Worm (Caenorhabditis elegans) whole organism, early embryonic: Measurements from ENCODE around the gene Y37D8A.26.
A peak's percentile ranks its signal among the peaks of the same experiment; 100 is the strongest.

ENCODE experiments used
- B0310.2 ChIP-seq: sonication (generic microtip); optimal IDR thresholded peaks from 2 replicates; lab custom pipeline; 2016; ENCODE audit warnings: mild to moderate bottlenecking, missing genetic modification characterization, missing compliant biosample characterization
- F13C5.2 ChIP-seq: sonication (generic microtip); optimal IDR thresholded peaks from 2 replicates; lab custom pipeline; 2017; ENCODE audit warnings: mild to moderate bottlenecking, missing genetic modification characterization, inconsistent platforms, missing compliant biosample characterization
- aly-1 ChIP-seq: sonication (generic microtip); optimal IDR thresholded peaks from 2 replicates; lab custom pipeline; 2016; ENCODE audit warnings: missing genetic modification characterization, missing compliant biosample characterization
- ama-1 ChIP-seq: fragments of 150-350 bp; optimal IDR thresholded peaks from 2 replicates; lab custom pipeline; 2014
- ceh-13 ChIP-seq: fragments of 200-800 bp; sonication (Bioruptor generic); optimal IDR thresholded peaks from 2 replicates; lab custom pipeline; 2018; ENCODE audit warnings: mild to moderate bottlenecking, missing genetic modification characterization, missing compliant biosample characterization
- ceh-36 ChIP-seq: sonication (generic microtip); optimal IDR thresholded peaks from 2 replicates; lab custom pipeline; 2016; ENCODE audit warnings: missing genetic modification characterization, inconsistent platforms, missing compliant biosample characterization
- ets-7 ChIP-seq: sonication (generic microtip); optimal IDR thresholded peaks from 2 replicates; lab custom pipeline; 2016; ENCODE audit warnings: missing genotype, missing genetic modification characterization, missing compliant biosample characterization
- flt-1 ChIP-seq: fragments of 200-800 bp; sonication (Bioruptor generic); IDR thresholded peaks from 2 replicates; pipeline ENCODE4 v1.3.6; 2022; ENCODE audit warnings: missing genetic modification characterization, missing compliant biosample characterization
- hmbx-1 ChIP-seq: sonication (generic microtip); optimal IDR thresholded peaks from 2 replicates; lab custom pipeline; 2016; ENCODE audit warnings: mild to moderate bottlenecking, missing genetic modification characterization, missing compliant biosample characterization
- hmg-4 ChIP-seq: fragments of 200-800 bp; sonication (Bioruptor generic); optimal IDR thresholded peaks from 2 replicates; lab custom pipeline; 2018; ENCODE audit warnings: mild to moderate bottlenecking, missing genetic modification characterization, missing compliant biosample characterization
- hnd-1 ChIP-seq: sonication (generic microtip); optimal IDR thresholded peaks from 2 replicates; lab custom pipeline; 2016; ENCODE audit warnings: missing genetic modification characterization, missing compliant biosample characterization
- pes-1 ChIP-seq: fragments of 200-800 bp; sonication (Bioruptor generic); IDR thresholded peaks from 2 replicates; pipeline ENCODE4 v1.3.6; 2022; ENCODE audit warnings: missing genetic modification reagents, missing genetic modification characterization, missing compliant biosample characterization
- scrt-1 ChIP-seq: fragments of 200-800 bp; sonication (Bioruptor generic); IDR thresholded peaks from 2 replicates; pipeline ENCODE4 v1.3.6; 2022; ENCODE audit warnings: missing genetic modification characterization, missing compliant biosample characterization
- sea-1 ChIP-seq: fragments of 200-800 bp; sonication (Bioruptor generic); conservative IDR thresholded peaks from 2 replicates; pipeline ENCODE4 v1.3.6; 2022; ENCODE audit warnings: missing genetic modification characterization, missing compliant biosample characterization
- tbx-11 ChIP-seq: fragments of 200-800 bp; sonication (Bioruptor generic); IDR thresholded peaks from 2 replicates; pipeline ENCODE4 v1.3.6; 2022; ENCODE audit warnings: missing genetic modification characterization, missing compliant biosample characterization
- tbx-37 ChIP-seq: fragments of 200-800 bp; sonication (Bioruptor generic); conservative IDR thresholded peaks from 2 replicates; pipeline ENCODE4 v1.3.6; 2022; ENCODE audit warnings: missing genetic modification reagents, missing genetic modification characterization, missing compliant biosample characterization
- tra-4 ChIP-seq: sonication (generic microtip); optimal IDR thresholded peaks from 2 replicates; lab custom pipeline; 2017; ENCODE audit warnings: missing genetic modification characterization, missing compliant biosample characterization

The Y37D8A.26 gene

DNA sequence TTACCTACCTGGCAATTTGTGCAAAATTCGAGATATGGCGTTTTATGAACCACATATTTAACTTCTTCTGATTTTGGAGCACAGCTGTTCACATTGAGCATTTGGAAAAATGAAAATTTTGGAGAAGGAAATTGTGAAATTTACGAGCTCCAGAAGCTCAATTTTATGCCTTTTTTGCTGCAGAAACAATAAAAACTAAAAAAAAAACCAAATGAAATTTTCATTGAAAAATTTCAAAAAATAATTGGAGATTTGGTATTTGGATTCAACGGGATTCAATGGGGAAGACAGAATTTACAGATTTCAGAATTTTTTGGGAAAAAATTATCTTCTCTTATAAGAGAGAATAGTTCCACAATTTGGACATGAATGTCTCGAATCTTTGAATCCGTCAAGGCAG lies at the start of gene Y37D8A.26:
TSS of gene Y37D8A.26 (minus strand) at position 101 of the 400 bp plus-strand sequence.
- TF ChIP-seq ets-7 (no peak), pes-1 (no peak), ceh-13 (GFP tag; lab: Kevin White, UChicago) (no peak), sea-1 (GFP tag; lab: Robert Waterston, UW) (no peak), F13C5.2 (tag; lab: Kevin White, UChicago) (no peak), hmg-4 (GFP tag; lab: Kevin White, UChicago) (no peak), hmbx-1 (tag; lab: Kevin White, UChicago) (no peak), ceh-36 (tag; lab: Kevin White, UChicago) (no peak), tbx-11 (GFP tag; lab: Robert Waterston, UW) (no peak), flt-1 (GFP tag; lab: Robert Waterston, UW) (no peak), aly-1 (no peak), ama-1 (lab: Kevin White, UChicago) (no peak), B0310.2 (tag; lab: Kevin White, UChicago) (no peak), tbx-37 (GFP tag; lab: Robert Waterston, UW) (no peak), tra-4 (no peak), hnd-1 (no peak), scrt-1 (no peak)

DNA sequence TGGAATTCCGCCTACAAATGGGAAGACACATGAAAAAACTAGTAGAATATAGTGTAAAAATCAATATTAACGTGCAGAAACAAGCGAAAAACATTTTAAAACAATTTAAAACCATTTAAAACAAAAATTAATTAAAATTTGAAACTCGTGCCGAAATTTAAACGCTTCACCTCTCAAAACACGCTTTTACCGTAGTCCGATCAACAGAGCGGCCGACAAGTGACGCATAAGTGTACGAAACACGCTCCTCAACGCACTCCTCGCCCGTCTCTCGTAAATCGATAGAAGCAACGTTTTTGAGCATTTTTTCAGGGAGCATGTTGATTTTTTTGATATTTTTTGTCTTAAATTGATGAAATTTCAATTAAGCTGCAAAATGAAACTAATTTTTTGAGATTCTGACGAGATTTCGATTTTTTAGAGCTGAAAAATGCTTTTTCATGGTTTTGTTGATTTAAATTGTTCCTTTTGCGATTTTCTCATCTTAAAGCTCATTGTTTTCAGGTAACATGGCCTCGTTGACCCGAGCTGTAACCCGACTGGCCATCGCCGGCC lies 48.5 kb upstream of the Y37D8A.26 start, which contains the start of gene cox-5A:
TSS of gene cox-5A (plus strand) at position 505 of the 555 bp plus-strand sequence.
- peak; percentile 50 for TF ChIP-seq ets-7
- no peak for TF ChIP-seq ceh-36 (tag; lab: Kevin White, UChicago)
- TF ChIP-seq tbx-11 (GFP tag; lab: Robert Waterston, UW): no peak
- no peak for TF ChIP-seq tbx-37 (GFP tag; lab: Robert Waterston, UW)
- no peak for TF ChIP-seq hmbx-1 (tag; lab: Kevin White, UChicago)
- 0 out of 2 replicates have a peak, but pooled peaks have one; percentile 41 for TF ChIP-seq pes-1
- peak; percentile 65 for TF ChIP-seq B0310.2 (tag; lab: Kevin White, UChicago)
- peak; percentile 18 for TF ChIP-seq hnd-1
- TF ChIP-seq F13C5.2 (tag; lab: Kevin White, UChicago): peak; percentile 90
- TF ChIP-seq scrt-1: no peak
- TF ChIP-seq hmg-4 (GFP tag; lab: Kevin White, UChicago): peak; percentile 64
- no peak for TF ChIP-seq ama-1 (lab: Kevin White, UChicago)
- no peak for TF ChIP-seq sea-1 (GFP tag; lab: Robert Waterston, UW)
- peak; percentile 28; the same call in 1 of the 2 replicates for TF ChIP-seq flt-1 (GFP tag; lab: Robert Waterston, UW)
- TF ChIP-seq ceh-13 (GFP tag; lab: Kevin White, UChicago): no peak
- TF ChIP-seq aly-1: no peak

DNA sequence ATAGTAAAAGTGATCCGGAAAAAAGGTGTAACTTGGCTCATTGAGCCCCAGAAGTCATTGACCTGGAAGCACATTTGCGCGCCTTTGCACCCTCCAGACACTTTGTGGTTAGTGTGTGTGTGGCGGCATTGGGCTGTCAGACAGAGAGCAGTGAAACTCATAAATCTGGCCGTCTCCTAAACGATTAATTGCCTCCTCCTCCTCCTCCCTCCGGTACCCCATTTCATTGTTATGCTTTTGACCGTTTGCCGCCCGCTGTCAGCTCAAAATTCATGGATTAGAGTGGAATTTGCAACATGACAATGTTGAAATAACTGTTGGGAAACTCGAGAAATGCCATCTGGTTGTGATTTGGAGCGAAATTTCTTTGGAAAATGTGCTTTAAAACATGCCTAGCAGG lies 47.5 kb upstream of the Y37D8A.26 start:
- TF ChIP-seq tbx-11 (GFP tag; lab: Robert Waterston, UW): no peak
- no peak for TF ChIP-seq tbx-37 (GFP tag; lab: Robert Waterston, UW)
- no peak for TF ChIP-seq flt-1 (GFP tag; lab: Robert Waterston, UW)
- no peak for TF ChIP-seq hmg-4 (GFP tag; lab: Kevin White, UChicago)
- TF ChIP-seq ceh-13 (GFP tag; lab: Kevin White, UChicago): no peak
- TF ChIP-seq scrt-1: no peak
- TF ChIP-seq ets-7: no peak
- TF ChIP-seq hnd-1: no peak
- no peak for TF ChIP-seq ama-1 (lab: Kevin White, UChicago)
- TF ChIP-seq tra-4: no peak
- TF ChIP-seq sea-1 (GFP tag; lab: Robert Waterston, UW): no peak
- TF ChIP-seq B0310.2 (tag; lab: Kevin White, UChicago): no peak
- TF ChIP-seq pes-1: no peak
- no peak for TF ChIP-seq F13C5.2 (tag; lab: Kevin White, UChicago)
- no peak for TF ChIP-seq ceh-36 (tag; lab: Kevin White, UChicago)
- TF ChIP-seq hmbx-1 (tag; lab: Kevin White, UChicago): no peak
- TF ChIP-seq aly-1: no peak

DNA sequence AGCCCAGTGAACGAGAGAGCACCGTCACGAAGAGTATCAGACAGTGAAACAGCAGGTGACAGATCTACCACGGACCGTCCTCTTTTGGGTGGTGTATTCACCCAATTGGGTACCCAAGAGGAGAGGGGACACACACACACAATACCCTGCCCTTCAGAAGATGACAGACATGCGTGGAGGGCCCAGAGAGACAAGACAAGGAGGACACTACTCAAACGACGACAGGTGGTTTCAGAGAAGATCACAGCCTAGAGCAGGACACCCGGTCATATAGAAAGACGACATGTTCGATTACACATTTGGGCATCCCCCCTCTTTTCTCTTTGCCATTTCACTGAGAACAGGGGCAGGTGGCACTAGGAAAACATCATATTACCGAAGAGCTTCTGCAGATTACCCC lies 37.7 kb upstream of the Y37D8A.26 start:
- no peak for TF ChIP-seq ceh-13 (GFP tag; lab: Kevin White, UChicago)
- TF ChIP-seq flt-1 (GFP tag; lab: Robert Waterston, UW): 0 out of 2 replicates have a peak, but pooled peaks have one; percentile 48
- TF ChIP-seq tbx-11 (GFP tag; lab: Robert Waterston, UW): 0 out of 2 replicates have a peak, but pooled peaks have one; percentile 44
- TF ChIP-seq ceh-36 (tag; lab: Kevin White, UChicago): no peak
- peak; percentile 64 for TF ChIP-seq hmg-4 (GFP tag; lab: Kevin White, UChicago)
- no peak for TF ChIP-seq aly-1
- TF ChIP-seq F13C5.2 (tag; lab: Kevin White, UChicago): no peak
- no peak for TF ChIP-seq scrt-1
- TF ChIP-seq B0310.2 (tag; lab: Kevin White, UChicago): no peak
- no peak for TF ChIP-seq hmbx-1 (tag; lab: Kevin White, UChicago)
- TF ChIP-seq ama-1 (lab: Kevin White, UChicago): no peak
- peak; percentile 52; the same call in 1 of the 2 replicates for TF ChIP-seq sea-1 (GFP tag; lab: Robert Waterston, UW)
- no peak for TF ChIP-seq tbx-37 (GFP tag; lab: Robert Waterston, UW)

DNA sequence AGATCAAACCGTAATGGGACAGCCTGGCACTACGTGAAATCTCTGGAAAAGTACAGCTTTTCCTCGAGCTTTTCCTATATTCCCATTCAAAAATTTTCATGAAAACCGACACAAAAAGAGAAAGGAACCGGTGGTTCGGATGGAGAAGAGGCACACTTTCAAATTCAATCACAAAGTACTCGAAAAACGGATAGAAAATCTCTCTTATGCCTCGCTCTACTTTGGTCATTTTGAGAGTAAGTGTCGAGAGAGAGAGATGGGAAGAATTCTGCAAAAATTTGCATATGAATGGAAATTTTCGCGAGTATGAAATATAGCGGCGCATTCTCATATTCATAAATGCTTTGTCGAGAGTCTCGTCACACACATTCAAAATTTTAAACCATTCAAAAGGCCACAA lies 36.2 kb upstream of the Y37D8A.26 start:
- no peak for TF ChIP-seq ets-7
- TF ChIP-seq hnd-1: no peak
- TF ChIP-seq hmg-4 (GFP tag; lab: Kevin White, UChicago): no peak
- TF ChIP-seq tra-4: no peak
- no peak for TF ChIP-seq F13C5.2 (tag; lab: Kevin White, UChicago)

DNA sequence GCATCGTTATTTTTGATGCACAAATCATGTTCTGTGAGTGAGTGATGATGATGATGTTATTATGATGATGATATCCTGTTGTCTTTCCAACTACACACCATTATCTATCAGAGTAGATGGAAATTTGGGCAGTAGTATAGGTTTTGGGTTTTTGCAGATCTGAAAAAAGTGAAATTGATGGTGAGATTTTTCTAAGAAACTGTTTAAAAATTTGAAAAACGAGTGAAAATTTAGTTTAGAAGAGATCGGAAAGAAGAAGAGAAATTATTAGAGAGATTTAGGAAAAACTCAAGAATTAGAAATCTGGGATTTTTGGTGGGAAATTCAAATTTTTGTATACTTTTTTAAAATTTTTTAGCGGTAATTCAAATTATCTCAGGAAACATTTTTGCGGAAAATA lies 35.1 kb upstream of the Y37D8A.26 start, which contains the start of the genes Y37D8A.29 and unc-71:
TSS of gene Y37D8A.29 (minus strand) at position 101 of the 400 bp plus-strand sequence.
TSS of gene unc-71 (minus strand) at position 159 of the 400 bp plus-strand sequence.
- TF ChIP-seq pes-1 (no peak), flt-1 (GFP tag; lab: Robert Waterston, UW) (no peak), tbx-37 (GFP tag; lab: Robert Waterston, UW) (no peak), sea-1 (GFP tag; lab: Robert Waterston, UW) (no peak), B0310.2 (tag; lab: Kevin White, UChicago) (no peak), tbx-11 (GFP tag; lab: Robert Waterston, UW) (no peak), tra-4 (no peak), aly-1 (no peak), hmg-4 (GFP tag; lab: Kevin White, UChicago) (no peak), ama-1 (lab: Kevin White, UChicago) (no peak), scrt-1 (no peak), ceh-36 (tag; lab: Kevin White, UChicago) (no peak), F13C5.2 (tag; lab: Kevin White, UChicago) (no peak), ets-7 (no peak), hnd-1 (no peak), hmbx-1 (tag; lab: Kevin White, UChicago) (no peak)
